Worm (Caenorhabditis elegans): ENCODE results near the gene egl-1.

egl-1 gene

DNA sequence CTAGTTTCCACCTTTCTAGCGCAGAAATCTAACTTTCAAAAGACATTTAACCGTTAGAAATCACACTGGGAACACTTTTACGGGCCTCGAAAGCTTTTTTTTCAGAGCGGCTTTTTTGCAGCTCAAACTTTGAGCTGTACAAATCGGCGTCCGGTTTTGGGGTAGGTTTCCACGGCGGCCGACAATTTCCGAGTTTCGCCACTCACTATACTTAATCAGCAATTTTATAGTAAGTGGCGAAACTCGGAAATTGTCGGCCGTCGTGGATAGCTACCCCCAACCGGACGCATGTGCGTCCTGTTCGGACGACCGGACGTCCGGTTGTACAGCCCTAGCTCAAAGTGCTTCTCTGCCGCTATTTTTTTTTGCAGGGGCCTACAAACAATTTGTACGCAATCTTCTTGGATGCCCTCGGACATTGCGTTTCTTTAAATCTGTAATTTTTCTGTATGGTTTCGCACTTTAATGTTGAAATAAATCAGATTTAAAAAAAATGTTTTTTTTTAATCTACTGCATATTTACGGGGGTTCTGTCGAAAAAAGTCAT lies 36.0 kb downstream of the egl-1 start:
- no peak for TF ChIP-seq fkh-10 (GFP tag; optimal IDR thresholded peaks at IDR 0.05)
- no peak for TF ChIP-seq unc-42 (tag; optimal IDR thresholded peaks at IDR 0.05)
- TF ChIP-seq npax-4 (tag; optimal IDR thresholded peaks at IDR 0.05) = no peak
- no peak for TF ChIP-seq ttx-3 (tag; optimal IDR thresholded peaks at IDR 0.05)
- no peak for TF ChIP-seq unc-3 (GFP tag; conservative IDR thresholded peaks at IDR 0.05)
- TF ChIP-seq unc-3 (tag; optimal IDR thresholded peaks at IDR 0.05) = no peak
- no peak for TF ChIP-seq T23F11.4 (GFP tag; optimal IDR thresholded peaks at IDR 0.05)

DNA sequence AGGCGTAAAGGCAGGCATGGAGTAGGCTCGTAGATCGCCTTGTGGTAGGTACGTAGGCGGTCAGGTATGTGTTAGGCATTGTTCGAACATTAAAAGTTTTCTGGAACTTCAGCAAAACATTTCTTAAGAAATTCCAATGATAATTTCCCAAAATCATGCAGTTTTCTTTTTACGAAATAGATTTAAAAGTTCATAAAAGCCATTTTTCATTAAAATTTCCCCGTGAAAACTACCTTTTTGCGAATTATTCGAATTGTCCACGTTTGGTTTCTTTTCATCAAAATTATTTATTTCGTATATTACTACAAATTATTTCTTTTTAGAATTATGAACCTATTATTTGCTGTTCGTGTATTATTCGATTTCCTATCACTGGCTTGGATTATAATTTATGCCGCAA lies 37.4 kb downstream of the egl-1 start, which contains the start of gene C15H11.13:
C15H11.13 (plus strand) TSS at position 301 of the 400 bp plus-strand sequence.
- TF ChIP-seq npax-4 (tag; optimal IDR thresholded peaks at IDR 0.05) (no peak), C08G9.2 (tag; optimal IDR thresholded peaks at IDR 0.05) (no peak), ref-2 (tag; optimal IDR thresholded peaks at IDR 0.05) (no peak)

DNA sequence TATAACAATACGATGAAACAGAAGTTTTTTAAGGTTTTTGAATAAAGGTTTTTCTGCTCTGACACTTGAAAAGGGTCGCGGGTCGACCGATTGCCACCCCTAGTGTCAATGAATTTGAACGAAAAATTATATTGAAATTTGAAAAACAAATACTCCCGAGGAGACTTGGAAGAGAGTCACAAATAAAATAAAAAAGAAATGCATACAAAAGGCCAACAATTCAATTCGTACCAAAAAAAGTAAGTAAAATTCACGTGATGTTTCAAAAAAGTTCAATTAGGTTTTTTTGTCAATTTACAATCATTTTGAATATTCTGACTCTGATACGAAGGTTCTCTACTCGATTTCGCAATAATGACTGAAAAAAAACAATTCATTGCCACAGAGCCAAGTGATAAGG lies 38.7 kb downstream of the egl-1 start, which contains the start of gene C15H11.1:
C15H11.1 (plus strand) TSS at position 301 of the 400 bp plus-strand sequence.
- no peak for TF ChIP-seq pha-4 (tag; optimal IDR thresholded peaks at IDR 0.05)
- TF ChIP-seq ref-2 (tag; optimal IDR thresholded peaks at IDR 0.05) = no peak
- no peak for TF ChIP-seq gmeb-2 (tag; optimal IDR thresholded peaks at IDR 0.05)
- TF ChIP-seq K09A11.1 (tag; optimal IDR thresholded peaks at IDR 0.05; ENCODE audit: insufficient read depth) = no peak
- TF ChIP-seq ceh-48 (tag; optimal IDR thresholded peaks at IDR 0.05) = no peak
- no peak for TF ChIP-seq fax-1 (tag; optimal IDR thresholded peaks at IDR 0.05)
- TF ChIP-seq sdc-2 (tag; optimal IDR thresholded peaks at IDR 0.05) = no peak
- no peak for TF ChIP-seq dmd-4 (tag; optimal IDR thresholded peaks at IDR 0.05; ENCODE audit: borderline replicate concordance)
- TF ChIP-seq ceh-14 (tag; optimal IDR thresholded peaks at IDR 0.05) = no peak
- no peak for TF ChIP-seq nfya-1 (tag; optimal IDR thresholded peaks at IDR 0.05)
- no peak for TF ChIP-seq odd-2 (tag; optimal IDR thresholded peaks at IDR 0.05)
- TF ChIP-seq unc-3 (GFP tag; conservative IDR thresholded peaks at IDR 0.05) = no peak
- no peak for TF ChIP-seq unc-3 (tag; optimal IDR thresholded peaks at IDR 0.05)
- no peak for TF ChIP-seq ceh-2 (tag; optimal IDR thresholded peaks at IDR 0.05)
- no peak for TF ChIP-seq unc-55 (GFP tag; optimal IDR thresholded peaks at IDR 0.05)

DNA sequence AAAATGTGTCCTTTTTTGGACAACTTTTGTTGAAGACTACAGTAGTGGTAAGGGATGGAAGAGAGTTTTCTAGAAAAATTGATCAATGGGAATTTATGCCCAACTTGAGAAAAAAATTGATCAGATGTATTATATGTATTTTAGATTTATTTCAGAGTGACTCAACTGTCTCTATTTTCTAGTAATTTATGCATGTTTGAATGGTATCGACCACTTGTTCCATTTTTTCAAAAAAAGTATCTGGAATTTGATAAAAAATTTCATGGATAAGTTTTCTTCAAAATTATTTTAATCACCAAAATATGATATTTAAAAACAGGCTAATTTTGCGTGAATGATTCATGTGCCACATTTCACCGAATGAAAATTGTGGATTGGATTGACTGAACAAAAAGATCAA lies 40.3 kb downstream of the egl-1 start, which contains the start of gene C15H11.10:
C15H11.10 (plus strand) TSS at position 301 of the 400 bp plus-strand sequence.
- TF ChIP-seq ceh-22 (tag; optimal IDR thresholded peaks at IDR 0.05) = no peak
- no peak for TF ChIP-seq ets-4 (tag; optimal IDR thresholded peaks at IDR 0.05)

All from whole organism, late embryonic.